Worm (Caenorhabditis elegans): Measurements from ENCODE around the gene cyp-33C4.

DNA sequence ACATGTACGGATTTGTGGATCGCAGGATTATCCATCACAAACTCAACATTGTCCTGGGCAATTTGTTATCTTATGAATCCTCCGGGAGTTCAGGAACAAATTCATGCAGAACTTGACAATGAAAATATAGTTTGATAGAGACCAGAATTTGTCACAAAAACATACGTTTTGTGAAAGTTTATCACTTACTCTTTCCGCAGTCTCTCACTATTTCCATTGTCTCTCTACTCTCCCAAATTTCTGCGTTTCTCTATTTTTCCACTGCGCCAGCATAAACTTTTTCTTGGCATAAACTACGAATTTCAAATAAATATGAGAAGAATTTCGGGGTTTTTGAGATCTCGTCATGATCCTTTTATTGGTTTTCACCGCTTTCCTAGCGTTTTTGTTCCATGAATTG is 6.7 kb downstream of the cyp-33C4 start, which contains the start of gene cyp-33C3:
- TF ChIP-seq elt-3 (tag; optimal IDR thresholded peaks at IDR 0.05) (peak in 1 of 6 experiments; percentile 21), grh-1 (GFP tag; IDR thresholded peaks at IDR 0.05) (no peak), sptf-1 (tag; optimal IDR thresholded peaks at IDR 0.05) (no peak), ama-1 (optimal IDR thresholded peaks at IDR 0.05) (no peak), hpl-2 (GFP tag; optimal IDR thresholded peaks at IDR 0.05) (no peak), swsn-7 (tag; optimal IDR thresholded peaks at IDR 0.05) (no peak), sox-4 (tag; optimal IDR thresholded peaks at IDR 0.05) (no peak), snpc-4 (tag; optimal IDR thresholded peaks at IDR 0.05) (no peak), skn-1 (tag; optimal IDR thresholded peaks at IDR 0.05) (no peak)
